Worm (Caenorhabditis elegans): ENCODE results near the gene F21A3.2.

DNA sequence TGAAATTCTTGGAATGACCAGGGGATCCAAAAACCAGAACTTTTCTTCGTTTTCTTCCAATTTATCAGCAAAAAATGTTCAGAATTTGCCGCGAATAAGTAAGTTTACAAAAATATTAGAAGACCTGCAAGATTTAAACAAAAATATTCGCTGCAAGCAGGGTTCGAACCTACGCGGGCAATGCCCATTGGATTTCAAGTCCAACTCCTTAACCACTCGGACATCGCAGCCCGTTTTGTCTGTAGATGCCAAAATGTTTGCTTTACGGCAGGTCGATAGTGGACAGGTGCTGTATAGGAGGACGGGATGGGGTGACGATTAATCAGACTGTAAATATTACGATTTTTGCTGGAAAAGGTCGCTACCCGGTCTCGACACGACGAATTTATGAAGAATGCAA is 14.0 kb upstream of the F21A3.2 start:
- TF ChIP-seq ztf-11 (tag; optimal IDR thresholded peaks at IDR 0.05) (no peak), jun-1 (tag; optimal IDR thresholded peaks at IDR 0.05) (no peak), nhr-237 (tag; optimal IDR thresholded peaks at IDR 0.05) (no peak), lin-15B (tag; optimal IDR thresholded peaks at IDR 0.05) (no peak), fos-1 (tag; optimal IDR thresholded peaks at IDR 0.05) (no peak), egl-27 (tag; optimal IDR thresholded peaks at IDR 0.05) (no peak)

Data from whole organism, L3 larva.